Worm (Caenorhabditis elegans) whole organism, L2 larva: ENCODE results near the gene nob-1.

Experiments
- ama-1 ChIP-seq: fragments of 150-350 bp; optimal IDR thresholded peaks from 2 replicates; lab custom pipeline; 2018; ENCODE audit warnings: inconsistent platforms
- blmp-1 ChIP-seq: sonication (generic microtip); optimal IDR thresholded peaks from 2 replicates; lab custom pipeline; 2017; ENCODE audit warnings: missing genetic modification characterization, mild to moderate bottlenecking, missing compliant biosample characterization, antibody characterized with exemption, moderate library complexity; ENCODE audit not compliant: insufficient read depth
- lsy-2 ChIP-seq, 2 experiments: fragments of 150-350 bp in 1 of 2; sonication (generic microtip) in 1 of 2; optimal IDR thresholded peaks; 2 replicates each; lab custom pipeline; 2014 to 2017; ENCODE audit warnings: missing biosample characterization in 2 of 2, missing genetic modification characterization in 2 of 2
- mdl-1 ChIP-seq, 2 experiments: fragments of 150-350 bp in 1 of 2; sonication (generic microtip) in 1 of 2; optimal IDR thresholded peaks; 2 replicates each; lab custom pipeline; 2017; ENCODE audit warnings: missing biosample characterization in 2 of 2, missing genetic modification characterization in 2 of 2
- nhr-10 ChIP-seq: sonication (generic microtip); optimal IDR thresholded peaks from 2 replicates; lab custom pipeline; 2017; ENCODE audit warnings: missing biosample characterization, missing genetic modification characterization
- nhr-12 ChIP-seq: fragments of 150-350 bp; optimal IDR thresholded peaks from 2 replicates; lab custom pipeline; 2014; ENCODE audit warnings: missing biosample characterization, missing genetic modification characterization
- nhr-25 ChIP-seq: fragments of 150-350 bp; sonication (generic microtip); optimal IDR thresholded peaks from 3 replicates; lab custom pipeline; 2014; ENCODE audit warnings: missing biosample characterization, missing genetic modification characterization
- peb-1 ChIP-seq: fragments of 150-350 bp; optimal IDR thresholded peaks from 2 replicates; lab custom pipeline; 2014; ENCODE audit warnings: missing biosample characterization, missing genetic modification characterization
- unc-62 ChIP-seq: fragments of 150-350 bp; optimal IDR thresholded peaks from 2 replicates; lab custom pipeline; 2014; ENCODE audit warnings: missing biosample characterization, missing genetic modification reagents, missing genetic modification characterization
- ztf-4 ChIP-seq: fragments of 150-350 bp; optimal IDR thresholded peaks from 2 replicates; lab custom pipeline; 2014; ENCODE audit warnings: missing biosample characterization, missing genetic modification characterization

ce11 chrIII:12060092-12060491 lies 24.0 kb downstream of the nob-1 start:
- TF ChIP-seq peb-1 (tag; lab: Kevin White, UChicago) (no peak), ztf-4 (tag; lab: Kevin White, UChicago) (no peak), nhr-25 (tag; lab: Kevin White, UChicago) (no peak), lsy-2 (tag; optimal IDR thresholded peaks at IDR 0.05; lab: Kevin White, UChicago) (no peak), nhr-12 (tag; lab: Kevin White, UChicago) (no peak), blmp-1 (no peak), mdl-1 (tag; optimal IDR thresholded peaks at IDR 0.05; lab: Kevin White, UChicago) (no peak), ama-1 (lab: Kevin White, UChicago) (no peak), unc-62 (GFP tag; lab: Kevin White, UChicago) (no peak), nhr-10 (no peak)
